Worm (Caenorhabditis elegans) whole organism, L1 larva: ENCODE measurements around the gene C27B7.9.

Source experiments
- C04F5.9 ChIP-seq: sonication (generic microtip); optimal IDR thresholded peaks from 2 replicates; lab custom pipeline; 2016; ENCODE audit warnings: missing genetic modification characterization, missing compliant biosample characterization
- C34B4.2 ChIP-seq: sonication (generic microtip); optimal IDR thresholded peaks from 2 replicates; lab custom pipeline; 2017; ENCODE audit warnings: mild to moderate bottlenecking, missing genetic modification characterization, missing compliant biosample characterization
- F16B12.6 ChIP-seq: fragments of 150-350 bp; optimal IDR thresholded peaks from 2 replicates; lab custom pipeline; 2014; ENCODE audit warnings: missing biosample characterization, missing genetic modification characterization
- Y116A8C.19 ChIP-seq: sonication (generic microtip); optimal IDR thresholded peaks from 2 replicates; lab custom pipeline; 2016; ENCODE audit warnings: missing compliant biosample characterization, missing genetic modification characterization, borderline replicate concordance
- aha-1 ChIP-seq: fragments of 150-350 bp; optimal IDR thresholded peaks from 2 replicates; lab custom pipeline; 2014; ENCODE audit warnings: missing biosample characterization, missing genetic modification characterization
- aly-2 ChIP-seq: fragments of 150-350 bp; optimal IDR thresholded peaks from 2 replicates; lab custom pipeline; 2014; ENCODE audit warnings: missing biosample characterization, missing genetic modification characterization
- ama-1 ChIP-seq: fragments of 150-350 bp; optimal IDR thresholded peaks from 2 replicates; lab custom pipeline; 2014
- ceh-82 ChIP-seq, 3 experiments: fragments of 150-350 bp in 1 of 3; sonication (generic microtip) in 2 of 3; optimal IDR thresholded peaks; 2 replicates each; lab custom pipeline; 2014 to 2017; ENCODE audit warnings: missing biosample characterization in 3 of 3, missing genetic modification characterization in 3 of 3
- ceh-88 ChIP-seq: fragments of 200-800 bp; sonication (Bioruptor generic); IDR thresholded peaks from 2 replicates; pipeline ENCODE4 v1.3.6; 2022; ENCODE audit warnings: missing genetic modification characterization, missing compliant biosample characterization
- ces-1 ChIP-seq: fragments of 150-350 bp; optimal IDR thresholded peaks from 2 replicates; lab custom pipeline; 2014; ENCODE audit warnings: missing biosample characterization, missing genetic modification reagents, missing genetic modification characterization
- dsc-1 ChIP-seq: sonication (generic microtip); optimal IDR thresholded peaks from 2 replicates; lab custom pipeline; 2016; ENCODE audit warnings: mild to moderate bottlenecking, missing genetic modification characterization, missing compliant biosample characterization
- egl-13 ChIP-seq: sonication (generic microtip); optimal IDR thresholded peaks from 2 replicates; lab custom pipeline; 2016; ENCODE audit warnings: missing genotype, missing genetic modification reagents, missing genetic modification characterization, missing compliant biosample characterization
- elt-3 ChIP-seq, 6 experiments: fragments of 150-350 bp in 1 of 6; sonication (generic microtip); optimal IDR thresholded peaks; 2 replicates each; lab custom pipeline; 2017 to 2018; ENCODE audit warnings: missing biosample characterization in 6 of 6, missing genetic modification characterization in 6 of 6, inconsistent platforms in 1 of 6
- fkh-8 ChIP-seq: sonication (generic microtip); optimal IDR thresholded peaks from 2 replicates; lab custom pipeline; 2016; ENCODE audit warnings: mild to moderate bottlenecking, missing genetic modification characterization, missing compliant biosample characterization
- hlh-17 ChIP-seq: fragments of 200-800 bp; sonication (Bioruptor generic); optimal IDR thresholded peaks from 2 replicates; lab custom pipeline; 2018; ENCODE audit warnings: missing genetic modification characterization, mild to moderate bottlenecking, missing compliant biosample characterization, moderate library complexity, borderline replicate concordance
- hpl-2 ChIP-seq: fragments of 150-350 bp; optimal IDR thresholded peaks from 2 replicates; lab custom pipeline; 2014; ENCODE audit warnings: missing biosample characterization, missing genetic modification reagents, missing genetic modification characterization
- irx-1 ChIP-seq: sonication (generic microtip); optimal IDR thresholded peaks from 2 replicates; lab custom pipeline; 2016; ENCODE audit warnings: missing genetic modification characterization, missing compliant biosample characterization
- isw-1 ChIP-seq: fragments of 200-800 bp; sonication (Bioruptor generic); IDR thresholded peaks from 2 replicates; pipeline ENCODE4 v1.3.6; 2022; ENCODE audit warnings: missing genetic modification characterization, missing compliant biosample characterization
- lin-35 ChIP-seq, 2 experiments: fragments of 150-350 bp; optimal IDR thresholded peaks; 2 replicates each; lab custom pipeline; 2014; ENCODE audit warnings: missing biosample characterization in 2 of 2, missing genetic modification characterization in 2 of 2, missing genetic modification reagents in 2 of 2
- lin-39 ChIP-seq: fragments of 150-350 bp; optimal IDR thresholded peaks from 2 replicates; lab custom pipeline; 2014; ENCODE audit warnings: missing biosample characterization, missing genetic modification reagents, missing genetic modification characterization
- lir-3 ChIP-seq: sonication (generic microtip); optimal IDR thresholded peaks from 2 replicates; lab custom pipeline; 2016; ENCODE audit warnings: mild to moderate bottlenecking, missing genetic modification characterization, moderate library complexity, missing compliant biosample characterization; ENCODE audit not compliant: poor library complexity
- mef-2 ChIP-seq: fragments of 150-350 bp; optimal IDR thresholded peaks from 2 replicates; lab custom pipeline; 2014; ENCODE audit warnings: missing biosample characterization, missing genetic modification characterization
- mep-1 ChIP-seq: fragments of 150-350 bp; optimal IDR thresholded peaks from 2 replicates; lab custom pipeline; 2014; ENCODE audit warnings: missing biosample characterization, missing genetic modification characterization
- nhr-11 ChIP-seq: fragments of 150-350 bp; optimal IDR thresholded peaks from 2 replicates; lab custom pipeline; 2014; ENCODE audit warnings: missing biosample characterization, missing genetic modification characterization
- nhr-12 ChIP-seq: sonication (generic microtip); optimal IDR thresholded peaks from 2 replicates; lab custom pipeline; 2017; ENCODE audit warnings: missing biosample characterization, missing genetic modification characterization
- nhr-20 ChIP-seq: sonication (generic microtip); optimal IDR thresholded peaks from 2 replicates; lab custom pipeline; 2016; ENCODE audit warnings: mild to moderate bottlenecking, missing genetic modification characterization, missing compliant biosample characterization
- nhr-237 ChIP-seq: fragments of 150-350 bp; optimal IDR thresholded peaks from 2 replicates; lab custom pipeline; 2014; ENCODE audit warnings: missing biosample characterization, missing genetic modification characterization
- nhr-28 ChIP-seq: fragments of 150-350 bp; optimal IDR thresholded peaks from 2 replicates; lab custom pipeline; 2014; ENCODE audit warnings: missing biosample characterization, missing genetic modification characterization
- nhr-71 ChIP-seq: sonication (generic microtip); optimal IDR thresholded peaks from 2 replicates; lab custom pipeline; 2016; ENCODE audit warnings: mild to moderate bottlenecking, missing genetic modification characterization, moderate library complexity, missing compliant biosample characterization
- nhr-77 ChIP-seq: fragments of 150-350 bp; optimal IDR thresholded peaks from 2 replicates; lab custom pipeline; 2014; ENCODE audit warnings: missing biosample characterization, missing genetic modification characterization
- nhr-84 ChIP-seq: sonication (generic microtip); optimal IDR thresholded peaks from 2 replicates; lab custom pipeline; 2017; ENCODE audit warnings: missing biosample characterization, missing genetic modification characterization
- nhr-85 ChIP-seq: sonication (generic microtip); peaks from one replicate; lab custom pipeline; 2016; ENCODE audit warnings: missing genetic modification characterization, inconsistent platforms, missing compliant biosample characterization
- nhr-90 ChIP-seq: sonication (generic microtip); optimal IDR thresholded peaks from 2 replicates; lab custom pipeline; 2016; ENCODE audit warnings: mild to moderate bottlenecking, missing genetic modification characterization, missing compliant biosample characterization; ENCODE audit not compliant: poor library complexity
- pag-3 ChIP-seq: sonication (generic microtip); optimal IDR thresholded peaks from 2 replicates; lab custom pipeline; 2017; ENCODE audit warnings: missing genetic modification characterization, mild to moderate bottlenecking, missing compliant biosample characterization, antibody characterized with exemption, borderline replicate concordance; ENCODE audit not compliant: insufficient read depth
- pax-3 ChIP-seq: fragments of 200-800 bp; sonication (Bioruptor generic); optimal IDR thresholded peaks from 2 replicates; lab custom pipeline; 2018; ENCODE audit warnings: mild to moderate bottlenecking, missing genetic modification characterization, moderate library complexity, missing compliant biosample characterization
- pqm-1 ChIP-seq: sonication (generic microtip); optimal IDR thresholded peaks from 3 replicates; lab custom pipeline; 2017; ENCODE audit warnings: missing biosample characterization, missing genetic modification characterization
- rnt-1 ChIP-seq: sonication (generic microtip); optimal IDR thresholded peaks from 2 replicates; lab custom pipeline; 2016; ENCODE audit warnings: mild to moderate bottlenecking, missing genetic modification characterization, moderate library complexity, missing compliant biosample characterization
- snpc-4 ChIP-seq: fragments of 150-350 bp; optimal IDR thresholded peaks from 2 replicates; lab custom pipeline; 2014; ENCODE audit warnings: missing biosample characterization, missing genetic modification characterization
- sox-4 ChIP-seq: sonication (generic microtip); optimal IDR thresholded peaks from 2 replicates; lab custom pipeline; 2016; ENCODE audit warnings: missing genetic modification characterization, missing compliant biosample characterization
- sup-37 ChIP-seq: fragments of 200-800 bp; sonication (Bioruptor generic); optimal IDR thresholded peaks from 2 replicates; lab custom pipeline; 2018; ENCODE audit warnings: mild to moderate bottlenecking, missing genetic modification characterization, missing compliant biosample characterization
- swsn-7 ChIP-seq: sonication (generic microtip); optimal IDR thresholded peaks from 2 replicates; lab custom pipeline; 2016; ENCODE audit warnings: missing genetic modification characterization, missing compliant biosample characterization
- tbx-2 ChIP-seq: sonication (generic microtip); optimal IDR thresholded peaks from 2 replicates; lab custom pipeline; 2016; ENCODE audit warnings: missing genetic modification characterization, missing compliant biosample characterization
- unc-130 ChIP-seq: fragments of 150-350 bp; optimal IDR thresholded peaks from 2 replicates; lab custom pipeline; 2017; ENCODE audit warnings: missing biosample characterization, missing genetic modification characterization, inconsistent platforms
- unc-30 ChIP-seq: sonication (generic microtip); optimal IDR thresholded peaks from 2 replicates; lab custom pipeline; 2017; ENCODE audit warnings: missing biosample characterization, missing genetic modification characterization
- unc-62 ChIP-seq: fragments of 150-350 bp; optimal IDR thresholded peaks from 2 replicates; lab custom pipeline; 2014; ENCODE audit warnings: missing biosample characterization, missing genetic modification reagents, missing genetic modification characterization
- unc-86 ChIP-seq: sonication (generic microtip); optimal IDR thresholded peaks from 2 replicates; lab custom pipeline; 2016; ENCODE audit warnings: missing genetic modification characterization, missing compliant biosample characterization
- xbp-1 ChIP-seq: sonication (generic microtip); optimal IDR thresholded peaks from 2 replicates; lab custom pipeline; 2016; ENCODE audit warnings: missing genetic modification characterization, missing compliant biosample characterization
- zag-1 ChIP-seq: fragments of 150-350 bp; optimal IDR thresholded peaks from 2 replicates; lab custom pipeline; 2014; ENCODE audit warnings: missing biosample characterization, missing genetic modification characterization
- ztf-11 ChIP-seq, 2 experiments: sonication (generic microtip); optimal IDR thresholded peaks; 2 replicates each; lab custom pipeline; 2016 to 2017; ENCODE audit warnings: missing genetic modification characterization in 2 of 2, missing biosample characterization in 1 of 2, missing compliant biosample characterization in 1 of 2
- ztf-4 ChIP-seq: fragments of 150-350 bp; optimal IDR thresholded peaks from 2 replicates; lab custom pipeline; 2014; ENCODE audit warnings: missing biosample characterization, missing genetic modification characterization

The C27B7.9 gene

DNA sequence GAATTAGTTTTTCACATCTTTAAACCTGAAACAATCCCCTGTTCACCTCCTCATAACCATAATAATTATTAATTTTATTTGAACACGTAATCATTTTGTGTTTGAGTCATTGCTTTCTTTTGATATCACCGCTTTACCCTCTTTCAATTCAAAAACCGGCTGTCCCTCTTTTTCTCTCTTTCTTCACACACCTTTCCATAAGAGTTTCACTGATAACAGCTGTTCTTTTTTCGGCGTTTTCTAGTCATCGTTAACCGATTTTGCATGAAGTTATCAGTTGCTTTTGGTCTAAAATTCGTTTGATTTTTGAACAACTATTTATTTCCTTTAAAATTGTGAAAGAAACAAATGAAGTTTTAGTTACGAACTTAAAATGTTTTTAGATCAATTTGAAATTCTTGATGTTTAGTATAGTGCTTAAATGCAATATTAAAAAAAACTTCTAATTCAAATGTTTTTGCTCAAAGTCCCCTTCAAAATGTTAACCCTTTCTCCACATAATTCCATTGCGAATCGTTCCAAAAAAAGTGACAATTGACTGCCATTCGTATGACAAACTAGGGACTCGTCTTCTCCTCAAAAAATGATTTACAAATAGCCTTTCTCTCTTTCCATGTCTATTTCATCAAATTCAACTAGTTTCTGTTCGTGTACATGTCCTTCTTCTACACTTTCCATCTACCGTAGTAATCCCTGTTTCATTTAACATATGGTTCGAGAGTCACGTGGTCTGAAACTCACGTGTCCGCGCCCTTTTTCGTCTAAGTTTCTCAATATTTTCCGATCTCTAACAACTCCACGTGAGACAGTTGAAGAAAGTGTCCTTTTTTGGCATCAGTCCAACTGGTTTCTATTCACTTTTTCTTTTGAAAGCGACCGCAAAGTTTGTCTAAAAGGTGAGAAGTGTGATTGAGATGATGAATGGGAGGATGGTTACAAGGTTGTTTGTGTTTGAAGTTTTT is 33.4 kb upstream of the C27B7.9 start (continued):
- no peak for TF ChIP-seq C34B4.2 (tag; lab: Kevin White, UChicago)
- TF ChIP-seq pqm-1 (tag; lab: Kevin White, UChicago) = no peak
- no peak for TF ChIP-seq nhr-11 (tag; lab: Kevin White, UChicago)
- TF ChIP-seq zag-1 (tag; lab: Kevin White, UChicago) = no peak
- peak in 2 of 6 experiments; percentile 86 to 88 for TF ChIP-seq elt-3 (tag; optimal IDR thresholded peaks at IDR 0.05; lab: Kevin White, UChicago)
- no peak for TF ChIP-seq aly-2
- TF ChIP-seq pag-3 = no peak
- no peak for TF ChIP-seq hpl-2 (GFP tag; lab: Kevin White, UChicago)
- TF ChIP-seq aha-1 (tag; lab: Kevin White, UChicago) = no peak
- TF ChIP-seq lin-39 (tag; lab: Kevin White, UChicago) = no peak
- TF ChIP-seq irx-1 (tag; lab: Kevin White, UChicago) = peak; percentile 65
- TF ChIP-seq nhr-20 = peak; percentile 95
- no peak for TF ChIP-seq Y116A8C.19
- peak; percentile 100 for TF ChIP-seq nhr-85
- TF ChIP-seq isw-1 (GFP tag; lab: Robert Waterston, UW) = peak; percentile 21; the same call in 1 of the 2 replicates
- no peak for TF ChIP-seq unc-62
- TF ChIP-seq xbp-1 = peak; percentile 64
- TF ChIP-seq nhr-77 (tag; lab: Kevin White, UChicago) = no peak
- TF ChIP-seq ztf-11 (tag; optimal IDR thresholded peaks at IDR 0.05; lab: Kevin White, UChicago) = peak in 1 of 2 experiments; percentile 24
- no peak for TF ChIP-seq sox-4 (tag; lab: Kevin White, UChicago)
- no peak for TF ChIP-seq F16B12.6
- peak; percentile 92 for TF ChIP-seq nhr-90 (tag; lab: Kevin White, UChicago)
- peak; percentile 90 for TF ChIP-seq mep-1 (tag; lab: Kevin White, UChicago)
- TF ChIP-seq ztf-4 (tag; lab: Kevin White, UChicago) = no peak
- TF ChIP-seq ama-1 (lab: Kevin White, UChicago) = peak; percentile 60
- no peak for TF ChIP-seq sup-37
- no peak for TF ChIP-seq mef-2 (tag; lab: Kevin White, UChicago)
- peak; percentile 43 for TF ChIP-seq fkh-8 (tag; lab: Kevin White, UChicago)
- peak; percentile 9 to 91 for TF ChIP-seq lin-35 (GFP tag; optimal IDR thresholded peaks at IDR 0.05; lab: Kevin White, UChicago)
- TF ChIP-seq hlh-17 (GFP tag; lab: Kevin White, UChicago) = no peak
- TF ChIP-seq rnt-1 (tag; lab: Kevin White, UChicago) = peak; percentile 29
- TF ChIP-seq pax-3 (tag; lab: Kevin White, UChicago) = peak; percentile 65
- peak; percentile 70 for TF ChIP-seq swsn-7
- TF ChIP-seq nhr-12 (tag; lab: Kevin White, UChicago) = no peak

DNA sequence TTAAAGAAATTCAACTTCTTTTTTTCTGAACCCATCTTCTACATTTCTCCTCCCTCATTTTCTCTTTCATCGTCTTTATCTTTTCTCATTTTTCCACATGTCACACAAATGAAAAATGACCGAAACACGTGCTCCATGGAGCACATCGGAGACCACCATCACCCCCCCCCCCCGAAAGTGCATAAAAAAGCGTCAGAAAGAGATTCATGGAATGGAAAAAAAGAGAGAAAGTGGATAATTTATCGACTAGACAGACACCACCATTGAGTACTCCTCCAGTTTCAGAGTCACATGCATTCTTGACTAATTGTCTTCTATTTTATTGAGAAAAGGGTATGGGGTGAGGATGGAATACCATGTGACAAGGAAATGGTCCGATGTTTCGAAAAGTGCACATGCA is 31.2 kb upstream of the C27B7.9 start:
- TF ChIP-seq ztf-11 (tag; optimal IDR thresholded peaks at IDR 0.05; lab: Kevin White, UChicago) (peak in 1 of 2 experiments; percentile 29), lir-3 (tag; lab: Kevin White, UChicago) (peak; percentile 20), dsc-1 (tag; lab: Kevin White, UChicago) (peak; percentile 76), nhr-11 (tag; lab: Kevin White, UChicago) (no peak), irx-1 (tag; lab: Kevin White, UChicago) (peak; percentile 32), nhr-90 (tag; lab: Kevin White, UChicago) (no peak), nhr-20 (peak; percentile 62), nhr-28 (tag; lab: Kevin White, UChicago) (no peak), Y116A8C.19 (no peak), unc-86 (tag; lab: Kevin White, UChicago) (peak; percentile 55), pax-3 (tag; lab: Kevin White, UChicago) (peak; percentile 0), unc-30 (no peak), unc-130 (tag; lab: Kevin White, UChicago) (peak; percentile 30), nhr-85 (no peak), nhr-71 (tag; lab: Kevin White, UChicago) (peak; percentile 91), C04F5.9 (tag; lab: Kevin White, UChicago) (no peak), ceh-82 (tag; optimal IDR thresholded peaks at IDR 0.05; lab: Kevin White, UChicago) (peak in 1 of 3 experiments; percentile 19), xbp-1 (peak; percentile 50), ceh-88 (GFP tag; lab: Robert Waterston, UW) (no peak), rnt-1 (tag; lab: Kevin White, UChicago) (peak; percentile 64), ces-1 (GFP tag; lab: Kevin White, UChicago) (no peak), tbx-2 (tag; lab: Kevin White, UChicago) (peak; percentile 60), snpc-4 (peak; percentile 50), nhr-237 (tag; lab: Kevin White, UChicago) (no peak), nhr-84 (no peak), lin-35 (GFP tag; optimal IDR thresholded peaks at IDR 0.05; lab: Kevin White, UChicago) (no peak), egl-13 (peak; percentile 23)
